Fruit fly (Drosophila melanogaster): Measurements from ENCODE around the gene CG17260.

CG17260 gene

DNA sequence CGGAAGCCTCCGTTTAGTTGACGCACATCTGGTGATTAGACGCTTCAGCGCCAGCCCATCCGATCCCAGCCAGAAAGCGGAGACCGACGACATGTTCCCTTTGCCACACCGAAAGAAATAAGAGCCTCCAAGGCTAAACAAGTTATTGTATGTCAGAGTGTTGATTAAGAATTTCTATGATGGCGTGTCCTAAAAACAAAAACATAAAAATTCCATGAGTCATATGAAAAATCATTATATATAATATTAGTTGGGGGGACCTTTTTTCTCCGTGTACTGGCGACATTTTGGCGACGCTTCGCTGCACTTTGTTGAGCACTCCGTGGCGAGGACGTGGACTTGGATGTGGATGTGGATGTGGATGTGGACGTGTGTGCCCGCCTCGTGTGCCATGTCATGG is 24.2 kb upstream of the CG17260 start (continued):
- TF ChIP-seq lmd (GFP tag; IDR thresholded peaks at IDR 0.05) (peak; percentile 44; the same call in 1 of the 2 replicates), kni (GFP tag; optimal IDR thresholded peaks at IDR 0.05) (no peak), CG12942 (GFP tag; optimal IDR thresholded peaks at IDR 0.05) (no peak), Rfx (GFP tag; IDR thresholded peaks at IDR 0.05) (peak; percentile 47), nau (GFP tag; optimal IDR thresholded peaks at IDR 0.05) (no peak), NK7.1 (GFP tag; optimal IDR thresholded peaks at IDR 0.05) (no peak), Antp (GFP tag; optimal IDR thresholded peaks at IDR 0.05) (no peak), Fer3 (tag; optimal IDR thresholded peaks at IDR 0.05) (peak; percentile 7), Oli (tag; optimal IDR thresholded peaks at IDR 0.05) (peak; percentile 43), pum (GFP tag; optimal IDR thresholded peaks at IDR 0.05) (no peak), pan (optimal IDR thresholded peaks at IDR 0.05) (no peak), pan (GFP tag; optimal IDR thresholded peaks at IDR 0.05 in 1 of 2, IDR thresholded peaks at IDR 0.05 in 1 of 2) (peak in 1 of 2 experiments; percentile 27), psq (GFP tag; optimal IDR thresholded peaks at IDR 0.05) (no peak), mam (GFP tag; optimal IDR thresholded peaks at IDR 0.05) (no peak), Taf1 (GFP tag; IDR thresholded peaks at IDR 0.05) (no peak), bsh (GFP tag; optimal IDR thresholded peaks at IDR 0.05) (peak in 1 of 2 experiments; percentile 56), fd102C (GFP tag; optimal IDR thresholded peaks at IDR 0.05) (no peak), yki (optimal IDR thresholded peaks at IDR 0.05) (no peak), CG17568 (GFP tag; optimal IDR thresholded peaks at IDR 0.05) (no peak), sc (optimal IDR thresholded peaks at IDR 0.05) (no peak), sc (GFP tag; optimal IDR thresholded peaks at IDR 0.05) (no peak), Hr39 (optimal IDR thresholded peaks at IDR 0.05) (no peak), CHES-1-like (GFP tag; optimal IDR thresholded peaks at IDR 0.05) (no peak), grau (tag; optimal IDR thresholded peaks at IDR 0.05) (no peak), Sox102F (GFP tag; optimal IDR thresholded peaks at IDR 0.05) (peak; percentile 64), dmrt11E (tag; optimal IDR thresholded peaks at IDR 0.05) (peak; percentile 49), CG4404 (GFP tag; IDR thresholded peaks at IDR 0.05) (0 out of 2 replicates have a peak, but pooled peaks have one; percentile 37), chn (GFP tag; optimal IDR thresholded peaks at IDR 0.05) (no peak), Vsx1 (GFP tag; optimal IDR thresholded peaks at IDR 0.05) (no peak), CG17361 (GFP tag; IDR thresholded peaks at IDR 0.05) (0 out of 3 replicates have a peak, but pooled peaks have one; percentile 36), CG11456 (GFP tag; IDR thresholded peaks at IDR 0.05) (no peak), CG13287 (GFP tag; IDR thresholded peaks at IDR 0.05; ENCODE audit: partially characterized antibody) (no peak), schlank (tag; optimal IDR thresholded peaks at IDR 0.05) (no peak), CG31441 (GFP tag; IDR thresholded peaks at IDR 0.05) (peak; percentile 45), bcd (GFP tag; optimal IDR thresholded peaks at IDR 0.05) (peak; percentile 29), CG11696 (GFP tag; IDR thresholded peaks at IDR 0.05) (no peak), D (optimal IDR thresholded peaks at IDR 0.05) (no peak), D (GFP tag; optimal IDR thresholded peaks at IDR 0.05) (peak; percentile 9), phol (tag; optimal IDR thresholded peaks at IDR 0.05) (peak; percentile 47), Myb (GFP tag; optimal IDR thresholded peaks at IDR 0.05) (no peak), gem (tag; optimal IDR thresholded peaks at IDR 0.05) (no peak), CG2712 (tag; optimal IDR thresholded peaks at IDR 0.05) (peak; percentile 53), CG10366 (GFP tag; IDR thresholded peaks at IDR 0.05) (peak; percentile 14; the same call in 1 of the 2 replicates), Doc3 (GFP tag; IDR thresholded peaks at IDR 0.05; ENCODE audit: partially characterized antibody) (no peak), CrebB (tag; optimal IDR thresholded peaks at IDR 0.05) (no peak), CG1602 (GFP tag; optimal IDR thresholded peaks at IDR 0.05) (no peak), Gug (GFP tag; IDR thresholded peaks at IDR 0.05) (no peak), CG7987 (GFP tag; optimal IDR thresholded peaks at IDR 0.05) (no peak), esg (GFP tag; conservative IDR thresholded peaks at IDR 0.05) (peak; percentile 10; the same call in 1 of the 2 replicates), dimm (GFP tag; IDR thresholded peaks at IDR 0.05) (no peak), CTCF (GFP tag; optimal IDR thresholded peaks at IDR 0.05) (no peak), CG6689 (GFP tag; IDR thresholded peaks at IDR 0.05) (no peak), seq (GFP tag; IDR thresholded peaks at IDR 0.05) (no peak), Mad (GFP tag; optimal IDR thresholded peaks at IDR 0.05) (no peak)

Data from whole organism, embryonic.